Fruit fly (Drosophila melanogaster): ENCODE results near the gene KFase.

DNA sequence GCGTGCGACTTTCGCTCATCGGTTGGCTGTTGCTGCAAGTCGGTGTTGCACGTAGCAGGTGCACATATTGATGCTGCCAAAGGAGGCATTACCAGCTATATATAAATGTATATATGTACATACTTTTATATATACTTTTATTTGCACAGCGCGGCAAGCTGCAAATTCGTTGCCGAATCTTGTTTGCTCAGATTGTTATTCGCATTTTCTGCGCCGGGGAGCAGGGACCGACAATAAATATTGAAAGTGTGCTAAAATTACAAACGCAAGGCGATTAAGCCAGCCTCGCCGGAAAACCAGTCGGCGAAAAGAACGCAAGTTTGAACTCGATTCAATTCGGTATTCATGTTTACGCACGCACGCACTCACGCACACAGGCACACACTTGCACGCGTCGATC lies 23.8 kb downstream of the KFase start:
- TF ChIP-seq CG8478 (optimal IDR thresholded peaks at IDR 0.05) (no peak), psq (optimal IDR thresholded peaks at IDR 0.05) (no peak)
